Worm (Caenorhabditis elegans) whole organism, L4/young adult: ENCODE data around the gene let-70.
A peak's percentile ranks its signal among the peaks of the same experiment; 100 is the strongest.

Experiments used
- W03F9.2 ChIP-seq: fragments of 150-350 bp; optimal IDR thresholded peaks from 2 replicates; lab custom pipeline; 2014; ENCODE audit warnings: missing biosample characterization, missing genetic modification characterization
- dao-5 ChIP-seq: sonication (generic microtip); optimal IDR thresholded peaks from 2 replicates; lab custom pipeline; 2016; ENCODE audit warnings: missing genotype, missing genetic modification characterization, moderate library complexity, missing compliant biosample characterization
- him-1 ChIP-seq: sonication (generic microtip); optimal IDR thresholded peaks from 2 replicates; lab custom pipeline; 2016; ENCODE audit warnings: missing genotype, missing genetic modification reagents, missing genetic modification characterization, missing compliant biosample characterization

DNA sequence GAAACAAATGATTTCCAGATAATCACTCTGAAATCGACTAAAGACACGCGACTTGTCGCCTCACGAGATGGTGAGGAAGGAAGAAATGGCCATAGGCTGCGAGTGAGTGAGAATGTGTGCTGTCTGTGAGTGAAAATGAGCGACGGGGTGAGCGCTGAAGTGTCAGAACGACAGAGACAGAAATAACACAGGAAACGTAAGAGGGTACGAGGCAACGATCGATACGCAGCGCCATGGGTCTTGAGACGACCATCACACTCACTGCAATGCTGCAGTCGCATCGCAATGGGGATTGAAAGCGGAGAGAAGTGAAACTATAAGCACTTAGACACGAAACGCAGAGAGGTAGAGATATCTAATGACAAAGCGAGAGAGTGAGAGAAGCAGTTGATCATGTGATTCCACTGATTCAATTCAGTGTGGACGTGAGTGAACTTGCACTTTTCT lies 759 bp upstream of the let-70 start:
- TF ChIP-seq W03F9.2 (tag; lab: Kevin White, UChicago) (peak; percentile 70), dao-5 (peak; percentile 52), him-1 (tag; lab: Kevin White, UChicago) (peak; percentile 90)
